Worm (Caenorhabditis elegans) whole organism, dauer: ENCODE data around the gene irld-39.

ENCODE experiments used
- unc-62 ChIP-seq: sonication (generic microtip); optimal IDR thresholded peaks from 2 replicates; lab custom pipeline; 2017; ENCODE audit warnings: missing biosample characterization, missing genetic modification reagents, missing genetic modification characterization

irld-39 gene

DNA sequence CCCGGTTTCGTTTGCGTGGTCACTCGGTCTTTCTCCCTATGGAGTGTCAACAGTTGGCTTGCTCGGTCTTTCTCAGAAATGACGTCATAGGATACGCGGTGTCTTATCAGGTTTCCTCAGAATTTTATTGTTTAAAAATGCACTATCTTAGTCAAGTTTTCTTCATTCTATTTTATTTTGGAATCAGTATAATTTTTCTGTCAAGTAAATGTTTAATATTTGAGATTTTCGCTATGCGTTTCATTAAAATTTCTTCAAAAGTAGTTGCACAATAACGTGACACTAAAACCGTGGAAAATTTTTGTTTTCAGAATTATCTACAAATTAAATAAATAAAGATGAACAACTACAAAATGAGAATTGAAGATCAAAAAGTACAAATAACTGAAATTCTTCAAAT lies 24.4 kb downstream of the irld-39 start, which contains the start of gene hlh-31:
Gene hlh-31 (plus strand): TSS at position 301 of the 400 bp plus-strand sequence.
- TF ChIP-seq unc-62 (GFP tag; lab: Kevin White, UChicago), result no peak

DNA sequence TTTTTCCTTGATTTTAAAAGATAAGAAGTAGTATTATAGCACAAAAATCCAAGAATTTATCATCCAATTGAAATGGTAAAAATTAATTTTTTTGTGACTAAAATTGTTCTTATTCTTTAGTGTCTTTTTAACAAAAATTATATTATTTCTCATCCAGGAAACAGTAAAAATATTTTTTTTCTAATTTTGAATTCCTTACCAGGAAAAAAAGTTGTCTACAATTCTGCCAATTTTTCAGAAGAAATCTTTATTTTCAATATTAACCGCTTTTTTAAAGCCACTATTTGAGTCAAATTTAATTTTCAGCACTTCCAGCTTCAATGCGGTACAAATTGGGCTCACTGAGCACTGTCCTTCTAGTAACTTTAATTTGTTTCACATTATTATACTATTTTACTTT lies 38.0 kb downstream of the irld-39 start, which contains the start of gene F38C2.4:
Gene F38C2.4 (plus strand): TSS at position 301 of the 400 bp plus-strand sequence.
- TF ChIP-seq unc-62 (GFP tag; lab: Kevin White, UChicago), result no peak

DNA sequence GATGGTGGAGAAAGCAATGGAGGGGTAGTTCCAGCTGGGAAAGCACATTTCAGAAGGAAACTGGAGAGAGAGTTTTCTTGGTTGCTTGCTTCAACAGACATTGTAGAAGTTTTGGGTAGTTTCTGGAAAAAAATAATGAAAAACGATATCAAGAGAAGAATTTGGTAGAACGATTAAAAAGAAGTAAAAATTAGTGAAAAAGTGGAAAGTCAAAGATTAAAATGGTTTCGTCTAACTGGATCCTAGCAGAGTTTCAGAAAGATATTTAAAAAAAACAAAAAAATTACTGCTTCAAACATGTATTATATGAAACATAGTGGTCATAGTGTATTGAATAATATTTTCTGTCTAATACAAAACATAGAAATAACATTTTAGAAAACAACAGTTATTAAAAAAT lies 44.3 kb downstream of the irld-39 start, which contains the start of gene F38C2.7:
Gene F38C2.7 (minus strand): TSS at position 101 of the 400 bp plus-strand sequence.
- TF ChIP-seq unc-62 (GFP tag; lab: Kevin White, UChicago), result no peak

DNA sequence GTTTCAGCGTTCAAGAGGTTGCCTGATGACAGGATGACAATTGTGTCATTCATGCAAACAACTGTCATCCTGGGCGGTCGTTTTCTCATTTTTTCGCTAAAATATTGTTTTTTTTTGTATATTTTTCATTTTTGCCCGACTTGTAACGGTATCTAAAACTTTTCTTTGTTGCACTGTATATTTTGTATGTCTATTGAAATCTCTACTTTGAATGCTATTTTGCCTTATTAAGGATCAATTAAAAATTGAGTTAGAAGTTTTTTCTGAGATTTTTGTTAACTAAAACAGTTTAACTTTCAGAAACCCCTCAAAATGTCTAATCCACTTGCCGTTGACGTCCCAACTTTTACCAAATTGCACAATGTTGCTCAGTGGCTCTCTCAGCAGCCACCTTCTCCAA lies 45.0 kb downstream of the irld-39 start, which contains the start of gene ccch-2:
Gene ccch-2 (plus strand): TSS at position 301 of the 400 bp plus-strand sequence.
- TF ChIP-seq unc-62 (GFP tag; lab: Kevin White, UChicago), result no peak

DNA sequence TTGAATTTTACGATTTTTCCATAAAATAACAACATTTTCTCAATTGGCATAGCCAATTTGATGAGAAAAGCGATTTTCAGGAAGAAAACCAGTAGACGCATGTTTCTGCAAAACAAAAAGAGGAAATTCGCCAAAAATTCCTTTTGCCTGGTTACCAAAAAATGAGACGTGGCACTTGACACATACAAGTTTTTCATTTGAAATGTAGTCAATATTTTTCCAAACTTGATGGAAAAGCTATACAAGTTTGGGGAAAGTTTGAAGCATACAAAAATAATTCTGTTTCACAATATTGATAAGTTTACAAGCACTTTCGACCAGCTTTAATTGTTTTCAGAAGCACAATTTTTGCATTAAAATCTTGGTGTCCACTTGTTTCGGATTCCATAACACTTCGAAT lies 47.7 kb downstream of the irld-39 start, which contains the start of gene clec-191:
Gene clec-191 (minus strand): TSS at position 101 of the 400 bp plus-strand sequence.
- no peak for TF ChIP-seq unc-62 (GFP tag; lab: Kevin White, UChicago)
